Worm (Caenorhabditis elegans): ENCODE measurements around the gene C34D1.4.

DNA sequence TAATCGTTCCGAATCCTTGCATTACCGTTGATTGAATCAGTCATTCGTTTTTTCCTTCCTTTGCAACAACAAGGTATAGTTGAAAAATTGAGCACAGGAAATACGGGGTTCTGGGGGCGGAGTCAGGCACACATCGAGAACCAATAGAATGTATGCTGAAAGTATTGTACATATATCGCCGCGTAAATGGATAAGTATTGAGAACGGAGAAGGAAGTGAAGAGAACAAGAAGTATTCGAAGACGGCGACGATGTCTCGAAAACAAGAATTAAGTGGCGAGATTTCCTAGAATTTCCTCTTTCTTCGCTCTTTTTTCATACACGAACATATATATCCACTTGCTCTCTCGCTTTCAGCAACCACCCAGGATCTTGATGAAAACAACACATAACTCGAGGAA lies 38.0 kb downstream of the C34D1.4 start:
- TF ChIP-seq snpc-4 (tag; optimal IDR thresholded peaks at IDR 0.05) = no peak
- no peak for TF ChIP-seq nhr-28 (tag; optimal IDR thresholded peaks at IDR 0.05)
- TF ChIP-seq ztf-4 (tag; optimal IDR thresholded peaks at IDR 0.05) = no peak
- no peak for TF ChIP-seq nhr-12 (tag; optimal IDR thresholded peaks at IDR 0.05)
- no peak for TF ChIP-seq mdl-1 (tag; optimal IDR thresholded peaks at IDR 0.05)
- TF ChIP-seq ztf-11 (tag; optimal IDR thresholded peaks at IDR 0.05) = no peak
- no peak for TF ChIP-seq nhr-237 (tag; optimal IDR thresholded peaks at IDR 0.05)
- TF ChIP-seq zag-1 (tag; optimal IDR thresholded peaks at IDR 0.05) = no peak
- no peak for TF ChIP-seq pha-4 (tag; optimal IDR thresholded peaks at IDR 0.05)
- TF ChIP-seq nhr-11 (tag; optimal IDR thresholded peaks at IDR 0.05) = no peak
- no peak for TF ChIP-seq aly-2 (tag; optimal IDR thresholded peaks at IDR 0.05)
- no peak for TF ChIP-seq nhr-67 (tag; optimal IDR thresholded peaks at IDR 0.05)
- no peak for TF ChIP-seq elt-2 (tag; optimal IDR thresholded peaks at IDR 0.05)
- TF ChIP-seq egl-27 (tag; optimal IDR thresholded peaks at IDR 0.05) = no peak

Measured in whole organism, L3 larva.